Fruit fly (Drosophila melanogaster) whole organism, prepupa: ENCODE measurements around the gene Kaz-m1.
A peak's percentile ranks its signal among the peaks of the same experiment; 100 is the strongest.

Source experiments
- Blimp-1 ChIP-seq: fragments of 200-800 bp; sonication (Bioruptor generic); optimal IDR thresholded peaks from 3 replicates; lab custom pipeline; 2017; ENCODE audit warnings: missing biosample characterization, missing genetic modification characterization, mild to moderate bottlenecking, moderate library complexity, missing genetic modification reagents
- CG10631 ChIP-seq: fragments of 200-800 bp; sonication (Bioruptor generic); optimal IDR thresholded peaks from 2 replicates; lab custom pipeline; 2016; ENCODE audit warnings: missing biosample characterization, missing genetic modification characterization
- CG10669 ChIP-seq: fragments of 200-800 bp; sonication (Bioruptor generic); optimal IDR thresholded peaks from 3 replicates; lab custom pipeline; 2018; ENCODE audit warnings: missing biosample characterization, mild to moderate bottlenecking, missing genetic modification characterization, moderate library complexity
- CG11294 ChIP-seq: fragments of 200-800 bp; sonication (Bioruptor generic); IDR thresholded peaks from 2 replicates; pipeline ENCODE4 v1.3.6; 2022; ENCODE audit warnings: missing biosample characterization, missing genetic modification characterization
- CG11762 ChIP-seq: fragments of 200-800 bp; sonication (Bioruptor generic); optimal IDR thresholded peaks from 3 replicates; lab custom pipeline; 2016; ENCODE audit warnings: missing biosample characterization, missing genetic modification characterization; ENCODE audit not compliant: insufficient read depth
- CG11902 ChIP-seq: fragments of 200-800 bp; sonication (Bioruptor generic); optimal IDR thresholded peaks from 3 replicates; lab custom pipeline; 2016; ENCODE audit warnings: missing biosample characterization, missing genetic modification characterization
- CG15336 ChIP-seq: fragments of 200-800 bp; sonication (Bioruptor generic); IDR thresholded peaks from 2 replicates; pipeline ENCODE4 v1.3.6; 2022; ENCODE audit warnings: missing biosample characterization, missing genetic modification characterization
- CG1621 ChIP-seq: fragments of 200-800 bp; sonication (Bioruptor generic); optimal IDR thresholded peaks from 3 replicates; lab custom pipeline; 2018; ENCODE audit warnings: missing biosample characterization, mild to moderate bottlenecking, missing genetic modification characterization
- CG3032 ChIP-seq: fragments of 200-800 bp; optimal IDR thresholded peaks from 2 replicates; lab custom pipeline; 2019; ENCODE audit warnings: missing biosample characterization, mild to moderate bottlenecking, missing genetic modification characterization, moderate library complexity
- CG31627 ChIP-seq: fragments of 200-800 bp; sonication (Bioruptor generic); optimal IDR thresholded peaks from 3 replicates; lab custom pipeline; 2016; ENCODE audit warnings: missing biosample characterization, missing genetic modification characterization
- CG34406 ChIP-seq: fragments of 200-800 bp; sonication (Bioruptor generic); optimal IDR thresholded peaks from 3 replicates; lab custom pipeline; 2016; ENCODE audit warnings: missing biosample characterization, missing genetic modification characterization
- CG3919 ChIP-seq: fragments of 200-800 bp; sonication (Bioruptor generic); optimal IDR thresholded peaks from 3 replicates; lab custom pipeline; 2016; ENCODE audit warnings: missing biosample characterization, missing genetic modification characterization
- CG4318 ChIP-seq: fragments of 200-800 bp; sonication (Bioruptor generic); optimal IDR thresholded peaks from 3 replicates; lab custom pipeline; 2017; ENCODE audit warnings: missing biosample characterization, mild to moderate bottlenecking, missing genetic modification characterization
- CG6163 ChIP-seq: fragments of 200-800 bp; sonication (Bioruptor generic); IDR thresholded peaks from 3 replicates; pipeline ENCODE4 v1.3.6; 2022; ENCODE audit warnings: missing biosample characterization, missing genetic modification characterization
- CG6276 ChIP-seq: fragments of 200-800 bp; sonication (Bioruptor generic); optimal IDR thresholded peaks from 2 replicates; lab custom pipeline; 2017; ENCODE audit warnings: missing biosample characterization, mild to moderate bottlenecking, missing genetic modification characterization
- CG6792 ChIP-seq: fragments of 200-800 bp; sonication (Bioruptor generic); optimal IDR thresholded peaks from 3 replicates; lab custom pipeline; 2016; ENCODE audit warnings: missing biosample characterization, missing genetic modification characterization
- CG6808 ChIP-seq: fragments of 200-800 bp; sonication (Bioruptor generic); optimal IDR thresholded peaks from 3 replicates; lab custom pipeline; 2017; ENCODE audit warnings: missing biosample characterization, missing genetic modification characterization, mild to moderate bottlenecking, moderate library complexity, missing genetic modification reagents
- CG6854 ChIP-seq: fragments of 200-800 bp; sonication (Bioruptor generic); optimal IDR thresholded peaks from 2 replicates; lab custom pipeline; 2017; ENCODE audit warnings: missing biosample characterization, mild to moderate bottlenecking, missing genetic modification characterization
- CG7368 ChIP-seq: fragments of 200-800 bp; sonication (Bioruptor generic); optimal IDR thresholded peaks from 3 replicates; lab custom pipeline; 2016; ENCODE audit warnings: missing biosample characterization, missing genetic modification characterization
- CG8119 ChIP-seq: fragments of 200-800 bp; sonication (Bioruptor generic); IDR thresholded peaks from 3 replicates; pipeline ENCODE4 v1.3.6; 2022; ENCODE audit warnings: missing biosample characterization, missing genetic modification characterization
- CG8319 ChIP-seq: fragments of 200-800 bp; sonication (Bioruptor generic); optimal IDR thresholded peaks from 3 replicates; lab custom pipeline; 2016; ENCODE audit warnings: missing biosample characterization, missing genetic modification characterization
- CG8632 ChIP-seq: fragments of 200-800 bp; sonication (Bioruptor generic); optimal IDR thresholded peaks from 3 replicates; lab custom pipeline; 2016; ENCODE audit warnings: missing biosample characterization, missing genetic modification characterization
- Eip75B ChIP-seq: fragments of 200-800 bp; sonication (Bioruptor generic); optimal IDR thresholded peaks from 3 replicates; lab custom pipeline; 2016; ENCODE audit warnings: missing biosample characterization, missing genetic modification characterization
- Eip78C ChIP-seq: fragments of 200-800 bp; sonication (Bioruptor generic); peaks from one replicate; lab custom pipeline; 2016; ENCODE audit warnings: missing biosample characterization, missing genetic modification characterization
- Eip93F ChIP-seq: fragments of 200-800 bp; sonication (Bioruptor generic); optimal IDR thresholded peaks from 2 replicates; lab custom pipeline; 2016; ENCODE audit warnings: missing biosample characterization, mild to moderate bottlenecking, missing genetic modification characterization
- Ets21C ChIP-seq: fragments of 200-800 bp; sonication (Bioruptor generic); optimal IDR thresholded peaks from 3 replicates; lab custom pipeline; 2016; ENCODE audit warnings: missing biosample characterization, missing genetic modification characterization
- Ets96B ChIP-seq: fragments of 200-800 bp; optimal IDR thresholded peaks from 2 replicates; lab custom pipeline; 2019; ENCODE audit warnings: missing biosample characterization, mild to moderate bottlenecking, missing genetic modification characterization, moderate library complexity
- Gug ChIP-seq: fragments of 200-800 bp; sonication (Bioruptor generic); IDR thresholded peaks from 2 replicates; pipeline ENCODE4 v1.3.6; 2022; ENCODE audit warnings: missing biosample characterization, missing genetic modification characterization
- Hr38 ChIP-seq: sonication (Bioruptor generic); optimal IDR thresholded peaks from 2 replicates; lab custom pipeline; 2016; ENCODE audit warnings: missing biosample characterization, missing genetic modification characterization
- Hr39 ChIP-seq: fragments of 200-800 bp; sonication (Bioruptor generic); optimal IDR thresholded peaks from 2 replicates; lab custom pipeline; 2016; ENCODE audit warnings: missing biosample characterization, missing genetic modification characterization
- Lpt ChIP-seq: fragments of 200-800 bp; sonication (Bioruptor generic); optimal IDR thresholded peaks from 3 replicates; lab custom pipeline; 2016; ENCODE audit warnings: missing biosample characterization, missing genetic modification characterization
- OdsH ChIP-seq: fragments of 200-800 bp; sonication (Bioruptor generic); optimal IDR thresholded peaks from 3 replicates; lab custom pipeline; 2016; ENCODE audit warnings: missing biosample characterization, missing genetic modification characterization
- Smox ChIP-seq: fragments of 200-800 bp; sonication (Bioruptor generic); optimal IDR thresholded peaks from 3 replicates; lab custom pipeline; 2016; ENCODE audit warnings: missing biosample characterization, missing genetic modification characterization
- Sox102F ChIP-seq: fragments of 200-800 bp; sonication (Bioruptor generic); optimal IDR thresholded peaks from 2 replicates; lab custom pipeline; 2016; ENCODE audit warnings: missing biosample characterization, mild to moderate bottlenecking, missing genetic modification characterization
- Sox14 ChIP-seq: fragments of 200-800 bp; sonication (Bioruptor generic); optimal IDR thresholded peaks from 3 replicates; lab custom pipeline; 2016; ENCODE audit warnings: missing biosample characterization, missing genetic modification characterization
- Sox15 ChIP-seq: fragments of 200-800 bp; sonication (Bioruptor generic); optimal IDR thresholded peaks from 3 replicates; lab custom pipeline; 2016; ENCODE audit warnings: missing biosample characterization, missing genetic modification characterization
- achi ChIP-seq: fragments of 200-800 bp; sonication (Bioruptor generic); optimal IDR thresholded peaks from 3 replicates; lab custom pipeline; 2016; ENCODE audit warnings: missing biosample characterization, missing genetic modification characterization
- acj6 ChIP-seq: fragments of 200-800 bp; sonication (Bioruptor generic); optimal IDR thresholded peaks from 3 replicates; lab custom pipeline; 2016; ENCODE audit warnings: missing biosample characterization, missing genetic modification characterization
- cyc ChIP-seq: fragments of 200-800 bp; sonication (Bioruptor generic); optimal IDR thresholded peaks from 3 replicates; lab custom pipeline; 2016; ENCODE audit warnings: missing biosample characterization, missing genetic modification characterization
- dac ChIP-seq: fragments of 200-800 bp; sonication (Bioruptor generic); optimal IDR thresholded peaks from 2 replicates; lab custom pipeline; 2017; ENCODE audit warnings: missing biosample characterization, mild to moderate bottlenecking, missing genetic modification characterization
- esn ChIP-seq: fragments of 200-800 bp; sonication (Bioruptor generic); optimal IDR thresholded peaks from 2 replicates; lab custom pipeline; 2016; ENCODE audit warnings: missing biosample characterization, mild to moderate bottlenecking, missing genetic modification characterization, moderate library complexity
- fd59A ChIP-seq: fragments of 200-800 bp; sonication (Bioruptor generic); optimal IDR thresholded peaks from 2 replicates; lab custom pipeline; 2017; ENCODE audit warnings: missing biosample characterization, mild to moderate bottlenecking, missing genetic modification characterization, missing genetic modification reagents
- fd85E ChIP-seq: fragments of 200-800 bp; sonication (Bioruptor generic); optimal IDR thresholded peaks from 3 replicates; lab custom pipeline; 2016; ENCODE audit warnings: missing biosample characterization, missing genetic modification characterization
- fkh ChIP-seq: fragments of 200-800 bp; sonication (Bioruptor generic); optimal IDR thresholded peaks from 3 replicates; lab custom pipeline; 2017; ENCODE audit warnings: missing biosample characterization, mild to moderate bottlenecking, missing genetic modification characterization, moderate library complexity
- lz ChIP-seq: fragments of 200-800 bp; sonication (Bioruptor generic); optimal IDR thresholded peaks from 3 replicates; lab custom pipeline; 2016; ENCODE audit warnings: missing biosample characterization, missing genetic modification characterization
- net ChIP-seq: fragments of 200-800 bp; sonication (Bioruptor generic); optimal IDR thresholded peaks from 3 replicates; lab custom pipeline; 2016; ENCODE audit warnings: missing biosample characterization, missing genetic modification characterization
- pdm3 ChIP-seq: fragments of 200-800 bp; sonication (Bioruptor generic); optimal IDR thresholded peaks from 3 replicates; lab custom pipeline; 2016; ENCODE audit warnings: missing biosample characterization, missing genetic modification characterization
- salr ChIP-seq, 2 experiments: fragments of 200-800 bp; sonication (Bioruptor generic); optimal IDR thresholded peaks; 3 replicates each; lab custom pipeline; 2016 to 2018; ENCODE audit warnings: missing biosample characterization in 2 of 2, missing genetic modification characterization in 2 of 2, mild to moderate bottlenecking in 1 of 2
- spab ChIP-seq: fragments of 200-800 bp; sonication (Bioruptor generic); optimal IDR thresholded peaks from 2 replicates; lab custom pipeline; 2017; ENCODE audit warnings: missing biosample characterization, mild to moderate bottlenecking, missing genetic modification characterization, missing genetic modification reagents
- ss ChIP-seq, 2 experiments: fragments of 200-800 bp; sonication (Bioruptor generic); optimal IDR thresholded peaks; 2 replicates in 1 of 2; 3 replicates in 1 of 2; lab custom pipeline; 2017 to 2018; ENCODE audit warnings: mild to moderate bottlenecking in 2 of 2, missing biosample characterization in 2 of 2, missing genetic modification characterization in 2 of 2, moderate library complexity in 1 of 2
- svp ChIP-seq: fragments of 200-800 bp; sonication (Bioruptor generic); peaks from one replicate; lab custom pipeline; 2016; ENCODE audit warnings: missing biosample characterization, missing genetic modification characterization
- topi ChIP-seq: fragments of 200-800 bp; sonication (Bioruptor generic); optimal IDR thresholded peaks from 3 replicates; lab custom pipeline; 2016; ENCODE audit warnings: missing biosample characterization, missing genetic modification characterization
- vri ChIP-seq: fragments of 200-800 bp; sonication (Bioruptor generic); optimal IDR thresholded peaks from 3 replicates; lab custom pipeline; 2016; ENCODE audit warnings: missing biosample characterization, mild to moderate bottlenecking, missing genetic modification characterization

Gene Kaz-m1

DNA sequence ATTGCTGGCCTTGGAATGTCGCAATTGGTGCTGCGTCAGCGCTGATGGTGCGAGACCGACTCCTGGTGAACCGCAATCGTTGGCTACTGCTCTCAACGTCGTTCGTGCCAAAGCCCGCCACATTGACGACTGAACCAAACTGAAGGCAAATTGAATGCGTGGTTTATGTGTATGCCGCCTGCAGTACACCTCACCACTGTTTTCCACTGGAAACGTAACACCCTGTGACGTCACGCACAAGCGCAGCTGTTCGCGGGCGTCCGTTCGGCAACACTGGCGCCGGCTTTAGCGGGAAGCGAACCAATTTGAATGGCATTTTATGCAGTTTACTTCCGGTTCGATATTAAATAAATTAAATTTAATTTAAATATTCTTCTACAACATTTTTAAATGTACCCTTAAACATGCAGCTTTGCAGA is 40.7 kb downstream of the Kaz-m1 start, which contains the start of gene Cmpk:
TSS of gene Cmpk (minus strand) at position 225 of the 419 bp plus-strand sequence.
- TF ChIP-seq Ets96B (tag; lab: Kevin White, UChicago), result peak; percentile 1
- peak; percentile 19 for TF ChIP-seq CG10631 (GFP tag; lab: Kevin White, UChicago)
- TF ChIP-seq Hr39 (GFP tag; lab: Kevin White, UChicago), result peak; percentile 22
- TF ChIP-seq CG34406 (GFP tag; lab: Kevin White, UChicago), result peak; percentile 70
- TF ChIP-seq fd85E (GFP tag; lab: Kevin White, UChicago), result peak; percentile 54
- TF ChIP-seq salr (GFP tag; optimal IDR thresholded peaks at IDR 0.05; lab: Kevin White, UChicago), result peak in 1 of 2 experiments; percentile 58
- TF ChIP-seq Gug, result no peak
- TF ChIP-seq fkh (GFP tag; lab: Kevin White, UChicago), result peak; percentile 65
- TF ChIP-seq Eip78C, result peak; percentile 95
- no peak for TF ChIP-seq Sox15 (GFP tag; lab: Kevin White, UChicago)
- no peak for TF ChIP-seq spab (GFP tag; lab: Kevin White, UChicago)
- TF ChIP-seq dac, result peak; percentile 26
- peak; percentile 82 for TF ChIP-seq CG3919 (GFP tag; lab: Kevin White, UChicago)
- TF ChIP-seq topi (GFP tag; lab: Kevin White, UChicago), result peak; percentile 69
- peak; percentile 84 for TF ChIP-seq esn (GFP tag; lab: Kevin White, UChicago)
- TF ChIP-seq CG1621 (tag; lab: Kevin White, UChicago), result peak; percentile 46
- no peak for TF ChIP-seq Ets21C (GFP tag; lab: Kevin White, UChicago)
- no peak for TF ChIP-seq CG6276 (GFP tag; lab: Kevin White, UChicago)
- peak; percentile 22 for TF ChIP-seq CG3032 (tag; lab: Kevin White, UChicago)
- peak; percentile 59 for TF ChIP-seq acj6
- no peak for TF ChIP-seq CG11294
- no peak for TF ChIP-seq Smox (GFP tag; lab: Kevin White, UChicago)
- no peak for TF ChIP-seq Lpt (GFP tag; lab: Kevin White, UChicago)
- TF ChIP-seq fd59A (GFP tag; lab: Kevin White, UChicago), result no peak
- no peak for TF ChIP-seq CG4318 (GFP tag; lab: Kevin White, UChicago)
- no peak for TF ChIP-seq Blimp-1 (GFP tag; lab: Kevin White, UChicago)
- TF ChIP-seq OdsH (GFP tag; lab: Kevin White, UChicago), result peak; percentile 63
- TF ChIP-seq achi, result peak; percentile 70
- TF ChIP-seq CG6792 (GFP tag; lab: Kevin White, UChicago), result peak; percentile 68
- no peak for TF ChIP-seq CG11762 (GFP tag; lab: Kevin White, UChicago)
- no peak for TF ChIP-seq Eip75B (GFP tag; lab: Kevin White, UChicago)
- TF ChIP-seq CG31627 (GFP tag; lab: Kevin White, UChicago), result peak; percentile 32
- peak; percentile 52 for TF ChIP-seq pdm3 (GFP tag; lab: Kevin White, UChicago)
- TF ChIP-seq Hr38 (GFP tag; lab: Kevin White, UChicago), result no peak
- TF ChIP-seq net, result peak; percentile 78
- peak; percentile 55; the same call in 1 of the 3 replicates for TF ChIP-seq CG8119 (GFP tag; lab: Robert Waterston, UW)
- no peak for TF ChIP-seq CG11902 (GFP tag; lab: Kevin White, UChicago)
- TF ChIP-seq lz (GFP tag; lab: Kevin White, UChicago), result peak; percentile 55
- peak; percentile 44 for TF ChIP-seq Sox14 (GFP tag; lab: Kevin White, UChicago)
- TF ChIP-seq Eip93F (GFP tag; lab: Kevin White, UChicago), result no peak
- no peak for TF ChIP-seq CG10669 (GFP tag; lab: Kevin White, UChicago)
- TF ChIP-seq Sox102F (GFP tag; lab: Kevin White, UChicago), result no peak
- peak; percentile 93 for TF ChIP-seq CG6854 (GFP tag; lab: Kevin White, UChicago)
- peak; percentile 81 for TF ChIP-seq CG6163 (GFP tag; lab: Robert Waterston, UW)
- TF ChIP-seq ss (GFP tag; optimal IDR thresholded peaks at IDR 0.05; lab: Kevin White, UChicago), result peak in 1 of 2 experiments; percentile 76
- TF ChIP-seq CG8632 (GFP tag; lab: Kevin White, UChicago), result peak; percentile 53
- TF ChIP-seq CG7368 (GFP tag; lab: Kevin White, UChicago), result peak; percentile 60
- no peak for TF ChIP-seq CG6808 (GFP tag; lab: Kevin White, UChicago)
- peak; percentile 40; the same call in 1 of the 2 replicates for TF ChIP-seq CG15336
- TF ChIP-seq cyc (GFP tag; lab: Kevin White, UChicago), result peak; percentile 63
- TF ChIP-seq vri (GFP tag; lab: Kevin White, UChicago), result peak; percentile 97
- TF ChIP-seq svp, result peak; percentile 91
- TF ChIP-seq CG8319 (GFP tag; lab: Kevin White, UChicago), result peak; percentile 25
